Fruit fly (Drosophila melanogaster) Kc167 (cell line): ENCODE measurements around the gene CG7408.

Experiments used
- Myc ChIP-seq: fragments of >200 bp; optimal IDR thresholded peaks from 2 replicates; lab custom pipeline; 2017; ENCODE audit warnings: missing external identifiers
- Sin3A ChIP-seq: fragments of >200 bp; optimal IDR thresholded peaks from 2 replicates; lab custom pipeline; 2018; ENCODE audit warnings: missing external identifiers
- h ChIP-seq: fragments of >200 bp; optimal IDR thresholded peaks from 3 replicates; lab custom pipeline; 2018; ENCODE audit warnings: missing external identifiers
- insv ChIP-seq: fragments of >200 bp; optimal IDR thresholded peaks from 3 replicates; lab custom pipeline; 2018; ENCODE audit warnings: missing external identifiers
- psq ChIP-seq: fragments of >200 bp; optimal IDR thresholded peaks from 2 replicates; lab custom pipeline; 2017; ENCODE audit warnings: missing external identifiers

DNA sequence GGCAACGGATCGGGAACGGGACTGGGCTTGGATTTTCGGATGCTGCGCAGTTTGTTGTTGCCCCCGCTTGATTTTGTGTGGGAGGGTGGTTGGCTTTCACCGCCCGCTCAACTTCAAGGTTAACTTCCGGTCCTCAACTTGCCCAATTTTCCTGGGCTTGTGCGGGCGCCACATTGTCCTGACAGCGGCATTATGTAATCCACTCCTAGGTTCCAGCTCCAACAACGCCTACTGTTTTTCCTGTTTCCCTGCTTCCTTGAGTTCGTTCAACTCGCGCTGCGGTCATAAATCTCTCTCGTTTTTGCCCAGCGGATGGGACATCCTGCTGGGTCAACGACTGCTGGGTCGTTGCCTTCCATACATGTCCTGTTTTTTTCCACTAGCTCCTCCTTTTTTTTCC is 53.0 kb downstream of the CG7408 start:
- no peak for TF ChIP-seq h (lab: Kevin White, UChicago)
- TF ChIP-seq Myc = no peak
- TF ChIP-seq psq = no peak
- TF ChIP-seq insv = no peak
- no peak for TF ChIP-seq Sin3A (lab: Kevin White, UChicago)
